Worm (Caenorhabditis elegans): ENCODE data around the gene plpp-1.1.

Gene plpp-1.1

ce11 chrII:3965665-3966416 is 38.0 kb upstream of the plpp-1.1 start:
- TF ChIP-seq scrt-1 (GFP tag; IDR thresholded peaks at IDR 0.05) (no peak), ceh-36 (tag; optimal IDR thresholded peaks at IDR 0.05) (no peak), tbx-37 (GFP tag; conservative IDR thresholded peaks at IDR 0.05) (no peak), sea-1 (GFP tag; conservative IDR thresholded peaks at IDR 0.05) (no peak), ets-7 (tag; optimal IDR thresholded peaks at IDR 0.05) (no peak), pes-1 (GFP tag; IDR thresholded peaks at IDR 0.05) (no peak), flt-1 (GFP tag; IDR thresholded peaks at IDR 0.05) (no peak), tbx-11 (GFP tag; IDR thresholded peaks at IDR 0.05) (no peak), hmg-4 (GFP tag; optimal IDR thresholded peaks at IDR 0.05) (no peak), ceh-13 (GFP tag; optimal IDR thresholded peaks at IDR 0.05) (no peak), ama-1 (optimal IDR thresholded peaks at IDR 0.05) (no peak), hmbx-1 (tag; optimal IDR thresholded peaks at IDR 0.05) (no peak), aly-1 (tag; optimal IDR thresholded peaks at IDR 0.05) (no peak), B0310.2 (tag; optimal IDR thresholded peaks at IDR 0.05) (no peak), F13C5.2 (tag; optimal IDR thresholded peaks at IDR 0.05) (no peak), tra-4 (tag; optimal IDR thresholded peaks at IDR 0.05) (no peak), hnd-1 (tag; optimal IDR thresholded peaks at IDR 0.05) (no peak)

ce11 chrII:3964302-3964885 is 36.6 kb upstream of the plpp-1.1 start:
- TF ChIP-seq flt-1 (GFP tag; IDR thresholded peaks at IDR 0.05) (no peak), ets-7 (tag; optimal IDR thresholded peaks at IDR 0.05) (no peak), ama-1 (optimal IDR thresholded peaks at IDR 0.05) (no peak), hnd-1 (tag; optimal IDR thresholded peaks at IDR 0.05) (no peak), sea-1 (GFP tag; conservative IDR thresholded peaks at IDR 0.05) (no peak), tra-4 (tag; optimal IDR thresholded peaks at IDR 0.05) (no peak), hmbx-1 (tag; optimal IDR thresholded peaks at IDR 0.05) (no peak), ceh-13 (GFP tag; optimal IDR thresholded peaks at IDR 0.05) (no peak), hmg-4 (GFP tag; optimal IDR thresholded peaks at IDR 0.05) (no peak), ceh-36 (tag; optimal IDR thresholded peaks at IDR 0.05) (no peak)

- TF ChIP-seq ceh-13 (GFP tag; optimal IDR thresholded peaks at IDR 0.05) = no peak
- TF ChIP-seq ama-1 (optimal IDR thresholded peaks at IDR 0.05) = no peak
- TF ChIP-seq ets-7 (tag; optimal IDR thresholded peaks at IDR 0.05) = no peak
- TF ChIP-seq B0310.2 (tag; optimal IDR thresholded peaks at IDR 0.05) = no peak
- TF ChIP-seq scrt-1 (GFP tag; IDR thresholded peaks at IDR 0.05) = no peak
- TF ChIP-seq tra-4 (tag; optimal IDR thresholded peaks at IDR 0.05) = no peak
- TF ChIP-seq hmg-4 (GFP tag; optimal IDR thresholded peaks at IDR 0.05) = no peak
- no peak for TF ChIP-seq aly-1 (tag; optimal IDR thresholded peaks at IDR 0.05)
- TF ChIP-seq sea-1 (GFP tag; conservative IDR thresholded peaks at IDR 0.05) = no peak
- no peak for TF ChIP-seq tbx-11 (GFP tag; IDR thresholded peaks at IDR 0.05)
- TF ChIP-seq hnd-1 (tag; optimal IDR thresholded peaks at IDR 0.05) = no peak
- no peak for TF ChIP-seq pes-1 (GFP tag; IDR thresholded peaks at IDR 0.05)
- TF ChIP-seq flt-1 (GFP tag; IDR thresholded peaks at IDR 0.05) = no peak
Measured at ce11 chrII:3961256-3961655, 33.5 kb upstream of the plpp-1.1 start.

DNA sequence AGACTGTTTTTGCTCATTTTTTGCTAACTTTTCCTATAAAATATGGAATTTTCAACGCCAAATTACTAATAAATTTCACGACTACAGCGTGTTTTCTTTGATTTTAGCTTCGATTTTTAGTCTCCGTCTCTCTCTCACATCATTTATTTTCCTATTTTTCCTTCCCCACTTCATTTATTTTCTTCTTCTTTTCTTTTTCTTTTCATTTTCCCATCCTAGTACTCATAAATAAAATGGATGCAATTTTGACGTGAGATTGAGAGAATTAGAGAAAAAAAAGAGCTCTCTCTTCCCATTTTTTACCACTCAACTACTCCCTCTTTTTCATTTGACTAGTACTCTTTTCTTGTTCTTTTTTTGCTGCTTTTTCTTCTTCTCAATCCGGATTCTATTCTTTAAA is 32.5 kb upstream of the plpp-1.1 start:
- TF ChIP-seq tra-4 (tag; optimal IDR thresholded peaks at IDR 0.05) = no peak
- no peak for TF ChIP-seq hmg-4 (GFP tag; optimal IDR thresholded peaks at IDR 0.05)
- TF ChIP-seq flt-1 (GFP tag; IDR thresholded peaks at IDR 0.05) = no peak
- TF ChIP-seq ets-7 (tag; optimal IDR thresholded peaks at IDR 0.05) = no peak
- no peak for TF ChIP-seq pes-1 (GFP tag; IDR thresholded peaks at IDR 0.05)

DNA sequence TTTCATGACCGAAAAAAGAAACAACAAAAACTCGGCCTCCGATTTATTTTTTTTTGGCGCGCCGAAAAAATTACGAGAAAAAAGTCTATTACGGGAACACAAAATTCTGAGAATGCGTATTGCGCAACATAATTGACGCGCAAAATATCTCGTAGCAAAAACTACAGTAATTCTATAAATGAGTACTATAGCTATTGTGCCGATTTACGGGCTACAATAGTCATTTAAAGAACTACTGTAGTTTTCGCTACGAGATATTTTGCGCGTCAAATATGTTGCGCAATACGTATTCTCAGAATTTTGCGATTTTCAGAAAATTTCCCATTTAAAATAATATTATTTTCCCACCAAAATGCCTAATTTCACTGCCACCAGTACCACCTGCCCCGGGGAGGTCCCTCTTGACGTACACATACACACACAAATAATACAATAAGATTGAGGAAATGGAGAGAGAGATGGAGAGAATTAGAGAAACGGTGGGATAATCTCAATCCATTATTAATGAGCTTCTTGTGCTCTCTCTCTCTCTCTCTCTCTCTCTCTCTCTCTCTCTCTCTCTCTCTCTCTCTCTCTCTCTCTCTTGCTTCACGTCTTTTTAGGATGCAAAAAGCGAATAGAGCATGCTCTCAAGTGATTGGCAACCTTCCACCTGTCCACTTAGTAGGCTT is 31.8 kb upstream of the plpp-1.1 start:
- no peak for TF ChIP-seq hmbx-1 (tag; optimal IDR thresholded peaks at IDR 0.05)
- TF ChIP-seq hmg-4 (GFP tag; optimal IDR thresholded peaks at IDR 0.05) = peak; percentile 14
- TF ChIP-seq sea-1 (GFP tag; conservative IDR thresholded peaks at IDR 0.05) = no peak
- no peak for TF ChIP-seq flt-1 (GFP tag; IDR thresholded peaks at IDR 0.05)
- no peak for TF ChIP-seq tbx-37 (GFP tag; conservative IDR thresholded peaks at IDR 0.05)
- TF ChIP-seq ceh-36 (tag; optimal IDR thresholded peaks at IDR 0.05) = peak; percentile 24
- TF ChIP-seq ceh-13 (GFP tag; optimal IDR thresholded peaks at IDR 0.05) = no peak
- no peak for TF ChIP-seq aly-1 (tag; optimal IDR thresholded peaks at IDR 0.05)

DNA sequence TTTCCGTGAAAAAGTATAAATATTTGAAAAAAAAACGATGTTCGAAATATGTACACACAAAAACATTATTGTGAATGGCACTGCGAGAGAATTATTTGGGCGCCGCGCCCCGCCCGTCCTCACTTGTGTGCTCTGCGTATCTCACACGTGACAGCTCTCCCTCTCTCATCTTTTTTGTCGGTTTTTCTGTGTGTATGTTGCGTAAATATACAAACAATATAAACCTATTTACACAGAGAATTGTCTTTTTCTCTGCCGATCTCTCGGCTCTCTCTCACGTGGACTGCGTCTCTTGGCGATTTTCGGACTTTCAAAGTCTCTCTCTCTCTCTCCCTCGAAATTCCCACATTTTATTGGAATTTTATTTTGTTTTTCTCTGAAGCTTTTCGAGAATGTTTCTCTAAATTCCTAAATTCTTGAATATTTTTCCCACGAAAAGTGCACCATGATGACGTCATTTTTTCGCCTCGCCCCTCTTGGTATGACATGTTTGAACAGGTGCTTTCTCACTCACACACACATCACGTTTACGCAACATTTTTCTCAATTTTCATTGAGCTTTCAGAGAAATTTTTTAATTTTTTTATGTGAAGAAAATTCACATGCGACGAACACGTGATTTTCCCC is 31.0 kb upstream of the plpp-1.1 start:
- TF ChIP-seq hmg-4 (GFP tag; optimal IDR thresholded peaks at IDR 0.05) (peak; percentile 11), hnd-1 (tag; optimal IDR thresholded peaks at IDR 0.05) (no peak), tbx-11 (GFP tag; IDR thresholded peaks at IDR 0.05) (no peak), hmbx-1 (tag; optimal IDR thresholded peaks at IDR 0.05) (no peak), aly-1 (tag; optimal IDR thresholded peaks at IDR 0.05) (no peak), sea-1 (GFP tag; conservative IDR thresholded peaks at IDR 0.05) (no peak), F13C5.2 (tag; optimal IDR thresholded peaks at IDR 0.05) (peak; percentile 3), pes-1 (GFP tag; IDR thresholded peaks at IDR 0.05) (0 out of 2 replicates have a peak, but pooled peaks have one; percentile 6), tra-4 (tag; optimal IDR thresholded peaks at IDR 0.05) (no peak)

Data from whole organism, early embryonic.